Worm (Caenorhabditis elegans) whole organism, L2 larva: Measurements from ENCODE around the gene T25B9.6.
A peak's percentile ranks its signal among the peaks of the same experiment; 100 is the strongest.

Source experiments
- C34F6.9 ChIP-seq: fragments of 150-350 bp; optimal IDR thresholded peaks from 2 replicates; lab custom pipeline; 2014; ENCODE audit warnings: missing biosample characterization, missing genetic modification characterization
- F13H6.1 ChIP-seq: sonication (generic microtip); optimal IDR thresholded peaks from 2 replicates; lab custom pipeline; 2016; ENCODE audit warnings: missing genetic modification characterization, missing compliant biosample characterization
- R02D3.7 ChIP-seq: fragments of 150-350 bp; optimal IDR thresholded peaks from 2 replicates; lab custom pipeline; 2014; ENCODE audit warnings: missing biosample characterization, missing genetic modification characterization
- ZK546.5 ChIP-seq: sonication (generic microtip); optimal IDR thresholded peaks from 2 replicates; lab custom pipeline; 2017; ENCODE audit warnings: missing biosample characterization, missing genetic modification characterization
- alr-1 ChIP-seq: fragments of 150-350 bp; optimal IDR thresholded peaks from 2 replicates; lab custom pipeline; 2014; ENCODE audit warnings: missing biosample characterization, missing genetic modification characterization
- blmp-1 ChIP-seq: sonication (generic microtip); optimal IDR thresholded peaks from 2 replicates; lab custom pipeline; 2017; ENCODE audit warnings: missing genetic modification characterization, mild to moderate bottlenecking, missing compliant biosample characterization, antibody characterized with exemption, moderate library complexity; ENCODE audit not compliant: insufficient read depth
- ceh-16 ChIP-seq: fragments of 150-350 bp; optimal IDR thresholded peaks from 2 replicates; lab custom pipeline; 2014; ENCODE audit warnings: missing biosample characterization, missing genetic modification characterization
- ceh-82 ChIP-seq: fragments of 150-350 bp; optimal IDR thresholded peaks from 2 replicates; lab custom pipeline; 2014; ENCODE audit warnings: missing biosample characterization, missing genetic modification characterization
- crh-2 ChIP-seq: sonication (generic microtip); optimal IDR thresholded peaks from 2 replicates; lab custom pipeline; 2017; ENCODE audit warnings: missing biosample characterization, missing genetic modification characterization
- dmd-4 ChIP-seq: sonication (generic microtip); optimal IDR thresholded peaks from 2 replicates; lab custom pipeline; 2017; ENCODE audit warnings: missing biosample characterization, missing genetic modification characterization
- egl-27 ChIP-seq: sonication (generic microtip); optimal IDR thresholded peaks from 3 replicates; lab custom pipeline; 2017; ENCODE audit warnings: missing biosample characterization, missing genetic modification reagents, missing genetic modification characterization
- elt-1 ChIP-seq: fragments of 150-350 bp; optimal IDR thresholded peaks from 2 replicates; lab custom pipeline; 2014; ENCODE audit warnings: missing biosample characterization, missing genetic modification characterization
- elt-3 ChIP-seq: sonication (generic microtip); optimal IDR thresholded peaks from 2 replicates; lab custom pipeline; 2017; ENCODE audit warnings: missing biosample characterization, missing genetic modification characterization
- fos-1 ChIP-seq: fragments of 150-350 bp; optimal IDR thresholded peaks from 2 replicates; lab custom pipeline; 2014; ENCODE audit warnings: missing biosample characterization, missing genetic modification characterization
- gmeb-1 ChIP-seq: fragments of 150-350 bp; optimal IDR thresholded peaks from 2 replicates; lab custom pipeline; 2014; ENCODE audit warnings: missing biosample characterization, missing genetic modification characterization
- lin-11 ChIP-seq: fragments of 150-350 bp; sonication (generic microtip); optimal IDR thresholded peaks from 2 replicates; lab custom pipeline; 2014; ENCODE audit warnings: missing biosample characterization, missing genetic modification characterization, inconsistent platforms, mixed read lengths
- lin-13 ChIP-seq: fragments of 150-350 bp; optimal IDR thresholded peaks from 2 replicates; lab custom pipeline; 2014; ENCODE audit warnings: missing biosample characterization, missing genetic modification reagents, missing genetic modification characterization
- lin-39 ChIP-seq: fragments of 150-350 bp; optimal IDR thresholded peaks from 2 replicates; lab custom pipeline; 2014; ENCODE audit warnings: missing biosample characterization, missing genetic modification reagents, missing genetic modification characterization
- lsy-2 ChIP-seq, 2 experiments: fragments of 150-350 bp in 1 of 2; sonication (generic microtip) in 1 of 2; optimal IDR thresholded peaks; 2 replicates each; lab custom pipeline; 2014 to 2017; ENCODE audit warnings: missing biosample characterization in 2 of 2, missing genetic modification characterization in 2 of 2
- nhr-10 ChIP-seq: sonication (generic microtip); optimal IDR thresholded peaks from 2 replicates; lab custom pipeline; 2017; ENCODE audit warnings: missing biosample characterization, missing genetic modification characterization
- nhr-11 ChIP-seq: fragments of 150-350 bp; optimal IDR thresholded peaks from 2 replicates; lab custom pipeline; 2014; ENCODE audit warnings: missing biosample characterization, missing genetic modification characterization
- nhr-12 ChIP-seq: fragments of 150-350 bp; optimal IDR thresholded peaks from 2 replicates; lab custom pipeline; 2014; ENCODE audit warnings: missing biosample characterization, missing genetic modification characterization
- nhr-129 ChIP-seq: fragments of 150-350 bp; optimal IDR thresholded peaks from 2 replicates; lab custom pipeline; 2014; ENCODE audit warnings: missing biosample characterization, missing genetic modification characterization
- nhr-21 ChIP-seq: fragments of 150-350 bp; optimal IDR thresholded peaks from 2 replicates; lab custom pipeline; 2014; ENCODE audit warnings: missing biosample characterization, missing genetic modification characterization
- nhr-23 ChIP-seq: fragments of 150-350 bp; optimal IDR thresholded peaks from 2 replicates; lab custom pipeline; 2014; ENCODE audit warnings: missing biosample characterization, missing genetic modification reagents, missing genetic modification characterization
- nhr-237 ChIP-seq: fragments of 150-350 bp; optimal IDR thresholded peaks from 2 replicates; lab custom pipeline; 2014; ENCODE audit warnings: missing biosample characterization, missing genetic modification characterization
- nhr-25 ChIP-seq: fragments of 150-350 bp; sonication (generic microtip); optimal IDR thresholded peaks from 3 replicates; lab custom pipeline; 2014; ENCODE audit warnings: missing biosample characterization, missing genetic modification characterization
- nhr-6 ChIP-seq: fragments of 150-350 bp; optimal IDR thresholded peaks from 2 replicates; lab custom pipeline; 2014; ENCODE audit warnings: missing biosample characterization, missing genetic modification characterization
- nhr-77 ChIP-seq: fragments of 150-350 bp; optimal IDR thresholded peaks from 2 replicates; lab custom pipeline; 2014; ENCODE audit warnings: missing biosample characterization, missing genetic modification characterization
- peb-1 ChIP-seq: fragments of 150-350 bp; optimal IDR thresholded peaks from 2 replicates; lab custom pipeline; 2014; ENCODE audit warnings: missing biosample characterization, missing genetic modification characterization
- sem-4 ChIP-seq: fragments of 150-350 bp; optimal IDR thresholded peaks from 2 replicates; lab custom pipeline; 2014; ENCODE audit warnings: missing biosample characterization, missing genetic modification reagents, missing genetic modification characterization
- skn-1 ChIP-seq: sonication (generic microtip); optimal IDR thresholded peaks from 2 replicates; lab custom pipeline; 2017; ENCODE audit warnings: missing biosample characterization, missing genetic modification characterization
- sma-3 ChIP-seq: sonication (generic microtip); optimal IDR thresholded peaks from 2 replicates; lab custom pipeline; 2016; ENCODE audit warnings: missing genetic modification reagents, missing genetic modification characterization, missing compliant biosample characterization
- sma-9 ChIP-seq, 2 experiments: fragments of 150-350 bp in 1 of 2; sonication (generic microtip) in 1 of 2; optimal IDR thresholded peaks; 2 replicates each; lab custom pipeline; 2014 to 2016; ENCODE audit warnings: missing genetic modification characterization in 2 of 2, mild to moderate bottlenecking in 1 of 2, missing biosample characterization in 1 of 2, missing compliant biosample characterization in 1 of 2, missing genetic modification reagents in 1 of 2, moderate library complexity in 1 of 2
- snpc-4 ChIP-seq: fragments of 150-350 bp; optimal IDR thresholded peaks from 2 replicates; lab custom pipeline; 2014; ENCODE audit warnings: missing biosample characterization, missing genetic modification characterization
- unc-39 ChIP-seq: fragments of 150-350 bp; optimal IDR thresholded peaks from 2 replicates; lab custom pipeline; 2014; ENCODE audit warnings: missing biosample characterization, missing genetic modification characterization
- unc-55 ChIP-seq: fragments of 150-350 bp; sonication (generic microtip); optimal IDR thresholded peaks from 3 replicates; lab custom pipeline; 2014; ENCODE audit warnings: missing biosample characterization, missing genetic modification reagents, missing genetic modification characterization
- zag-1 ChIP-seq: fragments of 150-350 bp; optimal IDR thresholded peaks from 2 replicates; lab custom pipeline; 2014; ENCODE audit warnings: missing biosample characterization, missing genetic modification characterization
- ztf-1 ChIP-seq: fragments of 200-800 bp; sonication (Bioruptor generic); conservative IDR thresholded peaks from 2 replicates; pipeline ENCODE4 v1.3.6; 2022; ENCODE audit warnings: missing genetic modification characterization, missing compliant biosample characterization
- ztf-11 ChIP-seq: sonication (generic microtip); optimal IDR thresholded peaks from 2 replicates; lab custom pipeline; 2017; ENCODE audit warnings: missing biosample characterization, missing genetic modification characterization
- ztf-4 ChIP-seq: fragments of 150-350 bp; optimal IDR thresholded peaks from 2 replicates; lab custom pipeline; 2014; ENCODE audit warnings: missing biosample characterization, missing genetic modification characterization

The T25B9.6 gene

ce11 chrIV:10771296-10771695 lies 13.4 kb downstream of the T25B9.6 start:
- no peak for TF ChIP-seq nhr-10 (tag; lab: Kevin White, UChicago)
- TF ChIP-seq nhr-6 (tag; lab: Kevin White, UChicago) = no peak
- TF ChIP-seq nhr-23 = no peak
- TF ChIP-seq crh-2 = no peak
- no peak for TF ChIP-seq elt-3 (tag; lab: Kevin White, UChicago)
- TF ChIP-seq elt-1 (tag; lab: Kevin White, UChicago) = no peak
- TF ChIP-seq sem-4 (tag; lab: Kevin White, UChicago) = no peak
- no peak for TF ChIP-seq ztf-11 (tag; lab: Kevin White, UChicago)
- TF ChIP-seq zag-1 = no peak
- TF ChIP-seq lin-39 (tag; lab: Kevin White, UChicago) = no peak
- TF ChIP-seq fos-1 = no peak
- TF ChIP-seq ztf-1 (GFP tag; lab: Robert Waterston, UW) = no peak
- TF ChIP-seq C34F6.9 (tag; lab: Kevin White, UChicago) = no peak
- no peak for TF ChIP-seq ZK546.5 (tag; lab: Kevin White, UChicago)
- TF ChIP-seq snpc-4 (tag; lab: Kevin White, UChicago) = no peak
- TF ChIP-seq dmd-4 (tag; lab: Kevin White, UChicago) = no peak
- TF ChIP-seq, all 48 proteins: peak for 0

DNA sequence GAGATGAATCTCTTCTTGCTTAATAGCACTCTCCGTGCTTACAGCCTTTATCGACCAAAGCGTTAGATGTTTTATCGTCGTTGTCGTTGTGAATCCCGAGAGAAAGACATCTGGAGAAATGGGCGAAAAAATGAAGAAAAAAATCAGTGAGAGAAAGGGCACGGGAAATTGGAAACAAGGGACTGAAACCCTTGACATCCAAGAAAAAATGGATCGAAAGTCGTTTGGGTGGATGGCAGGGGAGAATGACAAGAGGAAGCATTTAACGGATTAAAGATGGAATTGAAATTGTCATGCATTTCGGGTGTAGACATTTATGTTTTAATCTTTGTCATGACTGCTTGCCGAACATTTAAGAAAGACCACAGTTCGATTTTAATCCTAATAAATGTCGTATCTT lies 15.9 kb downstream of the T25B9.6 start, which contains the start of gene inpp-1:
Gene inpp-1 (minus strand): TSS at position 101 of the 400 bp plus-strand sequence.
- TF ChIP-seq lin-11 (tag; lab: Kevin White, UChicago) = no peak
- no peak for TF ChIP-seq sma-3
- TF ChIP-seq ZK546.5 (tag; lab: Kevin White, UChicago) = no peak
- no peak for TF ChIP-seq elt-3 (tag; lab: Kevin White, UChicago)
- TF ChIP-seq ztf-1 (GFP tag; lab: Robert Waterston, UW) = no peak
- no peak for TF ChIP-seq elt-1 (tag; lab: Kevin White, UChicago)
- no peak for TF ChIP-seq crh-2
- TF ChIP-seq snpc-4 (tag; lab: Kevin White, UChicago) = no peak
- no peak for TF ChIP-seq nhr-12

DNA sequence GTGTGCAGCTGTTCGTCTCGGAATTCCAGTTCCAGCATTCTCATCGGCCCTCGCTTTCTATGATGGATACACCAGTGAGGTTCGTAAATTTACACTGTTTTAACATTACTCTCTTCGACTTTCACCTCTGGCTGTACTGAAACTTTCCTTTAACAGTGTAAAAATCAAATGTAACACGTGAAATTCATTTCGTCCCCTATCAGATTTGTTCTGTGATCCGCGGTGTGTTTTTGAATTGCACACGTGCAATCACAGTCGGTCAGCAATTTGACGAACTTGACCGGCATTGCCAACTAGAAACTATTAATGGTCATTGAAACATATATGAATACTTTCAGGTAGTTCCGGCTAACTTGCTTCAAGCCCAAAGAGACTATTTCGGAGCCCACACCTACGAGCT lies 19.1 kb downstream of the T25B9.6 start:
- TF ChIP-seq unc-39 = no peak
- TF ChIP-seq nhr-237 (tag; lab: Kevin White, UChicago) = no peak
- TF ChIP-seq ceh-16 (tag; lab: Kevin White, UChicago) = no peak
- no peak for TF ChIP-seq F13H6.1 (tag; lab: Kevin White, UChicago)
- TF ChIP-seq nhr-12 = no peak
- no peak for TF ChIP-seq skn-1
- TF ChIP-seq peb-1 = no peak
- TF ChIP-seq gmeb-1 (tag; lab: Kevin White, UChicago) = no peak
- TF ChIP-seq nhr-25 (tag; lab: Kevin White, UChicago) = peak; percentile 48
- no peak for TF ChIP-seq ztf-11 (tag; lab: Kevin White, UChicago)
- TF ChIP-seq ZK546.5 (tag; lab: Kevin White, UChicago) = no peak
- no peak for TF ChIP-seq nhr-129 (tag; lab: Kevin White, UChicago)
- no peak for TF ChIP-seq nhr-77 (tag; lab: Kevin White, UChicago)
- TF ChIP-seq elt-3 (tag; lab: Kevin White, UChicago) = no peak
- TF ChIP-seq ztf-1 (GFP tag; lab: Robert Waterston, UW) = no peak
- TF ChIP-seq blmp-1 = peak; percentile 77
- no peak for TF ChIP-seq zag-1
- TF ChIP-seq nhr-21 (tag; lab: Kevin White, UChicago) = peak; percentile 2
- no peak for TF ChIP-seq fos-1
- no peak for TF ChIP-seq lin-13 (GFP tag; lab: Kevin White, UChicago)
- peak; percentile 73 for TF ChIP-seq sma-3
- TF ChIP-seq sma-9 (GFP tag; optimal IDR thresholded peaks at IDR 0.05; lab: Kevin White, UChicago) = peak; percentile 74
- no peak for TF ChIP-seq sma-9 (tag; optimal IDR thresholded peaks at IDR 0.05; lab: Kevin White, UChicago)
- no peak for TF ChIP-seq nhr-10 (tag; lab: Kevin White, UChicago)
- TF ChIP-seq egl-27 = no peak
- TF ChIP-seq dmd-4 (tag; lab: Kevin White, UChicago) = no peak
- no peak for TF ChIP-seq snpc-4 (tag; lab: Kevin White, UChicago)
- TF ChIP-seq alr-1 (tag; lab: Kevin White, UChicago) = no peak
- TF ChIP-seq nhr-11 = no peak
- TF ChIP-seq ceh-82 (tag; lab: Kevin White, UChicago) = no peak
- no peak for TF ChIP-seq R02D3.7 (tag; lab: Kevin White, UChicago)
- no peak for TF ChIP-seq sem-4 (tag; lab: Kevin White, UChicago)
- TF ChIP-seq ztf-4 = no peak
- no peak for TF ChIP-seq lin-39 (tag; lab: Kevin White, UChicago)
- no peak for TF ChIP-seq unc-55
- no peak for TF ChIP-seq crh-2
- TF ChIP-seq lsy-2 (tag; optimal IDR thresholded peaks at IDR 0.05; lab: Kevin White, UChicago) = no peak
- TF ChIP-seq lin-11 (tag; lab: Kevin White, UChicago) = no peak
